Fruit fly (Drosophila melanogaster): ENCODE measurements around the gene Irp-1B.

DNA sequence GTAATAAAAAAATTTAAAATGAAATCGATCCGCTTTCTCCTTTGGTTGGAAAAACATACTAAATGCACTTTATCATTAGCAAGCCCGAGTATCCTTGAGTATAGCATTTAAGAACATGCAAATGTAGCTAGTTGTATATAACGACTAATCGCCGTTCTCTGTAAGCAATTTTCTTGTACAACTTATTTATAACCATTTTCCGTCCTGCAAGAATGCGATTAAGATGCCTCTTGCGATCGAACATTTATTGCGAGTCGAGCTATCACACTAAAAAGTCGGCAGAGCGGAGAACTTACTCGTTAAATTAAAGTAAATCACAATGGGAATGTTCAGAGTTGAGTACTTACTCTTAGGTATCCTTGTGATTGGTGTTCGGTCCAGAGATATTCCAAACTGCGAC is 11.9 kb downstream of the Irp-1B start, which contains the start of gene mthl11:
- TF ChIP-seq fd85E (GFP tag; optimal IDR thresholded peaks at IDR 0.05) (no peak), CG8119 (GFP tag; IDR thresholded peaks at IDR 0.05) (no peak), Blimp-1 (GFP tag; optimal IDR thresholded peaks at IDR 0.05) (no peak), CG10631 (GFP tag; optimal IDR thresholded peaks at IDR 0.05) (no peak), cyc (GFP tag; optimal IDR thresholded peaks at IDR 0.05) (no peak)
